Fruit fly (Drosophila melanogaster) whole organism, adult: ENCODE results near the gene CG13471.
A peak's percentile ranks its signal among the peaks of the same experiment; 100 is the strongest.

Source experiments
- CG12768 ChIP-seq: fragments of 200-800 bp; sonication (Bioruptor generic); optimal IDR thresholded peaks from 2 replicates; lab custom pipeline; 2017; ENCODE audit warnings: missing biosample characterization, missing genetic modification characterization, mild to moderate bottlenecking, moderate library complexity, missing genetic modification reagents
- CG5204 ChIP-seq: fragments of 200-800 bp; sonication (Bioruptor generic); optimal IDR thresholded peaks from 2 replicates; lab custom pipeline; 2016; ENCODE audit warnings: missing biosample characterization, missing genetic modification characterization
- CG7101 ChIP-seq: fragments of 200-800 bp; sonication (Bioruptor generic); optimal IDR thresholded peaks from 2 replicates; lab custom pipeline; 2018; ENCODE audit warnings: missing biosample characterization, mild to moderate bottlenecking, missing genetic modification characterization, moderate library complexity
- Clk ChIP-seq: fragments of 200-800 bp; sonication (Bioruptor generic); optimal IDR thresholded peaks from 2 replicates; lab custom pipeline; 2017; ENCODE audit warnings: missing biosample characterization, missing genetic modification characterization
- Mnt ChIP-seq: fragments of 200-800 bp; sonication (Bioruptor generic); optimal IDR thresholded peaks from 2 replicates; lab custom pipeline; 2016; ENCODE audit warnings: missing biosample characterization, mild to moderate bottlenecking, missing genetic modification characterization
- bab1 ChIP-seq: fragments of 200-800 bp; sonication (Bioruptor generic); optimal IDR thresholded peaks from 3 replicates; lab custom pipeline; 2019; ENCODE audit warnings: missing biosample characterization, mild to moderate bottlenecking, missing genetic modification characterization, moderate library complexity
- cic ChIP-seq: fragments of 200-800 bp; sonication (Bioruptor generic); optimal IDR thresholded peaks from 2 replicates; lab custom pipeline; 2017; ENCODE audit warnings: missing biosample characterization, mild to moderate bottlenecking, missing genetic modification characterization, moderate library complexity
- cnc ChIP-seq, 2 experiments: fragments of >200 bp; optimal IDR thresholded peaks; 2 replicates each; lab custom pipeline; 2017
- kay ChIP-seq: fragments of 200-800 bp; sonication (Bioruptor generic); peaks from one replicate; lab custom pipeline; 2016; ENCODE audit warnings: missing biosample characterization, missing genetic modification characterization, borderline replicate concordance
- ovo ChIP-seq: fragments of 200-800 bp; sonication (Bioruptor generic); optimal IDR thresholded peaks from 2 replicates; lab custom pipeline; 2016; ENCODE audit warnings: missing biosample characterization, missing genetic modification characterization
- pad ChIP-seq: fragments of 200-800 bp; sonication (Bioruptor generic); optimal IDR thresholded peaks from 3 replicates; lab custom pipeline; 2017; ENCODE audit warnings: missing biosample characterization, missing genetic modification characterization, mild to moderate bottlenecking, moderate library complexity, missing genetic modification reagents
- tj ChIP-seq: fragments of 200-800 bp; sonication (Bioruptor generic); optimal IDR thresholded peaks from 3 replicates; lab custom pipeline; 2017; ENCODE audit warnings: missing biosample characterization, mild to moderate bottlenecking, missing genetic modification characterization, moderate library complexity
- toe ChIP-seq: fragments of 200-800 bp; sonication (Bioruptor generic); optimal IDR thresholded peaks from 2 replicates; lab custom pipeline; 2016; ENCODE audit warnings: missing biosample characterization, missing genetic modification characterization

DNA sequence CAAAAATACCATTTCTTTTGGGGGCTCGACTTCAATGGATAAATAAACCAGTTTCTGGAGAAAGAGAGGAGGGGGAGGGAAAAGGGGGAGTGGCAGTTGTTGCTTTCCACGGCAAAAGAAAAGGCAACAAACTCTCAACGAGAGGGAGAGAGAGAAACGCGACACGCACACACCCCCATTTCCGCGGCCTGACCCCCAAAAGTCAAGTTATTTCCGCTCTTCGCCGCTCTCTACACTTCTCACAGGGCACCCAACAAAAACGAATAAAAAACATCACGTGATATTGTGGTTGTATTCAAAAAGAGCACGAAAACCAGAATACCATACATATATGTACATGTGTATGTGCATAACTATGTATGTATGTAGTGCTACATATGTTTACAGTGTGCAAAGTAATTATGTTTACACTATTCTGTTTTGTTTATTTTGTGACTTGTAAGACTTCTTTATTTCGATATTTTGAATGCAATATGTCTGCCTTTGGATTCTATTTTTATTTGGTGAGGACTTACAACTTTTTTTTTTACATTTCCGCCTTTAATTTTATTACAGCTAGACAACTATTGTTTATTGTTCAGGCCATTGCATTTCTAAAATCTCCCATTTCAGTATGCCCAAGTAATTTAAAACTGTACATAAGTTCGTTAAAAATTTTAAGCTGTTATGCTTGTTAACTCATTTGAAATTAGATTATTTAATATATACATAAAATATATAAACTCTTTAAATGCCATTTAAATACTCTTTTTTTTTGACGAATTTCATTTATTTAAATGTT, 48.0 kb upstream of the CG13471 start:
- TF ChIP-seq toe (GFP tag; lab: Kevin White, UChicago): no peak
- peak; percentile 61 for TF ChIP-seq tj
- peak; percentile 28 for TF ChIP-seq cic
- no peak for TF ChIP-seq ovo (GFP tag; lab: Kevin White, UChicago)
- TF ChIP-seq Clk: no peak
- peak; percentile 20 for TF ChIP-seq CG12768 (GFP tag; lab: Kevin White, UChicago)
- no peak for TF ChIP-seq kay (GFP tag; lab: Kevin White, UChicago)
- peak; percentile 87 for TF ChIP-seq bab1
- no peak for TF ChIP-seq CG5204 (GFP tag; lab: Kevin White, UChicago)
- no peak for TF ChIP-seq cnc (optimal IDR thresholded peaks at IDR 0.05; lab: Kevin White, UChicago)
- no peak for TF ChIP-seq pad (GFP tag; lab: Kevin White, UChicago)
- TF ChIP-seq CG7101 (tag; lab: Kevin White, UChicago): peak; percentile 8
- no peak for TF ChIP-seq Mnt (GFP tag; lab: Kevin White, UChicago)
